Fruit fly (Drosophila melanogaster): ENCODE measurements around the gene Nepl14.

Gene Nepl14

DNA sequence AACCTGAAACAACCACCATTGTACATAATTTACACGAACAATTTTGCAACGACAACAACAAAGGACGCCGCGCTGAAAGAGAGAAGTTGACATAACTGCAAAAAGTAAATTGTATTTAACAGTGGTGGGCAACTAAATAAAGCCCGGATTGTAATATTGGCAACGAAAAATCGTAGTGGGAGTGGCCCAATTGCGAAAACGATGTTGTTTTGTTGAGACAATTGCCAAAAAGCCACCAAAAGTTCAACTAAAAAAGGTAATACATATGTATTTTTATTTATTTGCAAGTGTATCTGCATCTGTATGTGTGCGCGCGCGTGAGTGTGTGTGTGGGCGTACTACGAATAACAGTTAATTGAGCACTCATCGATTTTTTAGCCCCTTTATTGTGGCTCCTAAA lies 12.4 kb downstream of the Nepl14 start (continued):
- TF ChIP-seq Smox (GFP tag; optimal IDR thresholded peaks at IDR 0.05), result peak; percentile 6
- no peak for TF ChIP-seq Blimp-1 (GFP tag; optimal IDR thresholded peaks at IDR 0.05)
- TF ChIP-seq Eip78C (GFP tag), result peak; percentile 73
- TF ChIP-seq CG15336 (GFP tag; IDR thresholded peaks at IDR 0.05), result peak; percentile 64; the same call in 1 of the 2 replicates
- no peak for TF ChIP-seq CG6276 (GFP tag; optimal IDR thresholded peaks at IDR 0.05)
- TF ChIP-seq CG8319 (GFP tag; optimal IDR thresholded peaks at IDR 0.05), result peak; percentile 6
- TF ChIP-seq ss (GFP tag; optimal IDR thresholded peaks at IDR 0.05), result no peak
- TF ChIP-seq vri (GFP tag; optimal IDR thresholded peaks at IDR 0.05), result peak; percentile 39
- TF ChIP-seq CG8632 (GFP tag; optimal IDR thresholded peaks at IDR 0.05), result no peak
- peak; percentile 15 for TF ChIP-seq achi (GFP tag; optimal IDR thresholded peaks at IDR 0.05)

DNA sequence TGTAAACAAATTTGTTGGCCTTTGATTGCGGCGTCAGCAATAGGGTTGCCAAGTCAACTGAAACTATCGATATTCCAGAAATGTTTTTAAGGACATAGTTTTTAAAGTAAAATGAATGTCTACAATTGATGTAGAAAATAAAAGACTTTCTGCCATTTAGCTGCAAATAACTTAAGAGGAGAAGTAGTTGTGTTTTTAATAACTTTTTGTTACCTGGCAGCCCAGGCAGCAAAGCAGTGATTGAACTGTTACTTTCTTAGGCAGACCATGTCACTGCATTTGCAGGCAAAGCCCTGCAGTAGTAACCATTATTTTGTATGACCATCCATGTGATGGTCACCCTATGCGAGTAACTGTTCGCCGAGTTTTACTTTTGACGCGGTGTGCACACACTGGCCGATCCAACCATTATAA lies 13.0 kb downstream of the Nepl14 start, which contains the start of the genes rumi, CG7029 and Usp12-46:
Gene rumi, minus strand, starts transcription at position 64 of the 414 bp plus-strand sequence.
Gene CG7029, plus strand, starts transcription at position 368 of the 414 bp plus-strand sequence.
Gene Usp12-46, plus strand, starts transcription at position 368 of the 414 bp plus-strand sequence.
- TF ChIP-seq Eip78C (GFP tag), result peak; percentile 92
- peak; percentile 11 for TF ChIP-seq Hr38 (GFP tag; optimal IDR thresholded peaks at IDR 0.05)
- TF ChIP-seq CG34406 (GFP tag; optimal IDR thresholded peaks at IDR 0.05), result no peak
- TF ChIP-seq Eip75B (GFP tag; optimal IDR thresholded peaks at IDR 0.05), result no peak
- TF ChIP-seq fkh (GFP tag; optimal IDR thresholded peaks at IDR 0.05), result no peak
- peak; percentile 36; the same call in 1 of the 2 replicates for TF ChIP-seq CG15336 (GFP tag; IDR thresholded peaks at IDR 0.05)
- peak; percentile 94 for TF ChIP-seq svp (GFP tag)
- TF ChIP-seq CG6854 (GFP tag; optimal IDR thresholded peaks at IDR 0.05), result peak; percentile 1
- no peak for TF ChIP-seq dac (GFP tag; optimal IDR thresholded peaks at IDR 0.05)
- TF ChIP-seq CG1621 (tag; optimal IDR thresholded peaks at IDR 0.05), result peak; percentile 54
- TF ChIP-seq CG9139 (GFP tag; optimal IDR thresholded peaks at IDR 0.05), result no peak
- TF ChIP-seq CG8319 (GFP tag; optimal IDR thresholded peaks at IDR 0.05), result peak; percentile 79
- peak; percentile 87 for TF ChIP-seq Sox14 (GFP tag; optimal IDR thresholded peaks at IDR 0.05)
- TF ChIP-seq Eip93F (GFP tag; optimal IDR thresholded peaks at IDR 0.05), result no peak
- no peak for TF ChIP-seq Sox102F (GFP tag; optimal IDR thresholded peaks at IDR 0.05)
- no peak for TF ChIP-seq OdsH (GFP tag; optimal IDR thresholded peaks at IDR 0.05)
- no peak for TF ChIP-seq Hr4 (GFP tag; optimal IDR thresholded peaks at IDR 0.05)
- TF ChIP-seq Blimp-1 (GFP tag; optimal IDR thresholded peaks at IDR 0.05), result peak; percentile 31
- no peak for TF ChIP-seq CG16779 (tag; optimal IDR thresholded peaks at IDR 0.05)
- no peak for TF ChIP-seq ss (GFP tag; optimal IDR thresholded peaks at IDR 0.05)
- peak; percentile 22 for TF ChIP-seq CG6808 (GFP tag; optimal IDR thresholded peaks at IDR 0.05)
- TF ChIP-seq salr (GFP tag; optimal IDR thresholded peaks at IDR 0.05), result peak in 1 of 2 experiments; percentile 62
- TF ChIP-seq CG3919 (GFP tag; optimal IDR thresholded peaks at IDR 0.05), result no peak
- TF ChIP-seq lz (GFP tag; optimal IDR thresholded peaks at IDR 0.05), result peak; percentile 88
- TF ChIP-seq CG32006 (GFP tag; optimal IDR thresholded peaks at IDR 0.05), result no peak
- TF ChIP-seq topi (GFP tag; optimal IDR thresholded peaks at IDR 0.05), result peak; percentile 84
- peak; percentile 78 for TF ChIP-seq CG11902 (GFP tag; optimal IDR thresholded peaks at IDR 0.05)
- TF ChIP-seq CG3032 (tag; optimal IDR thresholded peaks at IDR 0.05), result peak; percentile 83
- peak; percentile 89 for TF ChIP-seq cyc (GFP tag; optimal IDR thresholded peaks at IDR 0.05)
- no peak for TF ChIP-seq CG6276 (GFP tag; optimal IDR thresholded peaks at IDR 0.05)
- no peak for TF ChIP-seq CG10631 (GFP tag; optimal IDR thresholded peaks at IDR 0.05)
- no peak for TF ChIP-seq CG7368 (GFP tag; optimal IDR thresholded peaks at IDR 0.05)
- TF ChIP-seq Sox15 (GFP tag; optimal IDR thresholded peaks at IDR 0.05), result peak; percentile 87
- peak; percentile 92 for TF ChIP-seq CG31627 (GFP tag; optimal IDR thresholded peaks at IDR 0.05)
- no peak for TF ChIP-seq Ets21C (GFP tag; optimal IDR thresholded peaks at IDR 0.05)
- TF ChIP-seq CG10669 (GFP tag; optimal IDR thresholded peaks at IDR 0.05), result no peak
- peak; percentile 56 for TF ChIP-seq Ets96B (tag; optimal IDR thresholded peaks at IDR 0.05)
- TF ChIP-seq CG8119 (GFP tag; IDR thresholded peaks at IDR 0.05), result peak; percentile 65; the same call in 2 of the 3 replicates
- no peak for TF ChIP-seq Met (GFP tag; optimal IDR thresholded peaks at IDR 0.05)
- TF ChIP-seq fd85E (GFP tag; optimal IDR thresholded peaks at IDR 0.05), result no peak
- TF ChIP-seq spab (GFP tag; optimal IDR thresholded peaks at IDR 0.05), result no peak
- TF ChIP-seq achi (GFP tag; optimal IDR thresholded peaks at IDR 0.05), result peak; percentile 77
- TF ChIP-seq vri (GFP tag; optimal IDR thresholded peaks at IDR 0.05), result no peak
- TF ChIP-seq Gug (GFP tag; IDR thresholded peaks at IDR 0.05), result peak; percentile 72
- TF ChIP-seq net (GFP tag; optimal IDR thresholded peaks at IDR 0.05), result no peak
- peak; percentile 68 for TF ChIP-seq Lpt (GFP tag; optimal IDR thresholded peaks at IDR 0.05)
- TF ChIP-seq CG6163 (GFP tag; IDR thresholded peaks at IDR 0.05), result peak; percentile 91
- TF ChIP-seq Smox (GFP tag; optimal IDR thresholded peaks at IDR 0.05), result no peak

All from whole organism, prepupa.